Fruit fly (Drosophila melanogaster): ENCODE data around the gene Pgant5.

The Pgant5 gene

DNA sequence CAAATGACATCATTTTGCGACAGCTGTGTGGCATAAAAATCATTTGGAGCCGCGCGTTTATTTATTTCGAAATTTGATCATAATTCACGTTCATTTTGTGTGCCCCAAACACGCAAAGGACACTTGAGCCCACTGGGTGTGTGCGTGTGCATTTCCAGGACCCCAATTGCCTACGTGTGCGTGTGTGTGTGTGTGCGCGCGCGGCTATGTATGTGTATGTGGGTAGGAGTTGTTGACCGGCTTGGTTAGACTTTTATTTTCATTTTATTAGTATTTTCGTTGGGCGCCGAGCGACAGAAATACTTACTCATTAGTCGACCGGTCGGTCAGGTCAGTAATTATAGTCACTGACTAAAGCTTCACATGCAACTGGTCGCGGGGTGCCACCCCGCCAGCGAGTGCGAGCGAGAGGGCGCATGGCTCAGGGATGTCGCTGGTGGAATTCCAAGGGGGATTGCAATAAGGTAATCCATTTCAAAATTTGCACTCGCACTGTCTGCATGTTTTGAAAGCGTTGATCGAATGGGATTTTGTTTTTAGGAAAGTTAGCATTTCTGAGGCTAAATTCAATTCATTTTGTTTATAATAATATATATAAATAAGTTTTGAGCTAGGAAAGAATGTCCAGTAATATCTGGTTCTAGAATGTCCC lies 49.8 kb downstream of the Pgant5 start (continued):
- TF ChIP-seq tgo (GFP tag; IDR thresholded peaks at IDR 0.05) (peak; percentile 49; the same call in 2 of the 3 replicates), CG10565 (GFP tag; optimal IDR thresholded peaks at IDR 0.05) (no peak), CoRest (tag; optimal IDR thresholded peaks at IDR 0.05) (peak; percentile 52), Gug (GFP tag; IDR thresholded peaks at IDR 0.05) (peak; percentile 70), CG6854 (GFP tag; optimal IDR thresholded peaks at IDR 0.05) (no peak), CG10462 (GFP tag; optimal IDR thresholded peaks at IDR 0.05) (no peak), gsb (GFP tag; IDR thresholded peaks at IDR 0.05) (peak; percentile 50), CG1602 (GFP tag; optimal IDR thresholded peaks at IDR 0.05) (peak; percentile 2), E2f2 (GFP tag; IDR thresholded peaks at IDR 0.05) (no peak), CG2120 (GFP tag; optimal IDR thresholded peaks at IDR 0.05) (peak; percentile 53), danr (GFP tag; IDR thresholded peaks at IDR 0.05) (no peak), nmo (GFP tag; optimal IDR thresholded peaks at IDR 0.05) (peak; percentile 27), kah (GFP tag; optimal IDR thresholded peaks at IDR 0.05) (no peak), CG13287 (GFP tag; IDR thresholded peaks at IDR 0.05; ENCODE audit: partially characterized antibody) (no peak), CG3995 (GFP tag; optimal IDR thresholded peaks at IDR 0.05) (no peak), org-1 (GFP tag; optimal IDR thresholded peaks at IDR 0.05) (no peak), amos (GFP tag; IDR thresholded peaks at IDR 0.05; ENCODE audit: partially characterized antibody) (no peak), CG10959 (GFP tag; IDR thresholded peaks at IDR 0.05) (no peak), CG9932 (GFP tag; IDR thresholded peaks at IDR 0.05) (peak; percentile 61), CG7372 (GFP tag; IDR thresholded peaks at IDR 0.05) (0 out of 2 replicates have a peak, but pooled peaks have one; percentile 20), bab2 (GFP tag; optimal IDR thresholded peaks at IDR 0.05) (no peak), Sox100B (GFP tag; optimal IDR thresholded peaks at IDR 0.05) (no peak), YL-1 (GFP tag; optimal IDR thresholded peaks at IDR 0.05) (no peak), so (GFP tag; IDR thresholded peaks at IDR 0.05) (0 out of 3 replicates have a peak, but pooled peaks have one; percentile 8), CG16813 (GFP tag; IDR thresholded peaks at IDR 0.05; ENCODE audit: partially characterized antibody) (no peak), ftz-f1 (GFP tag; optimal IDR thresholded peaks at IDR 0.05) (no peak), CG8281 (tag; optimal IDR thresholded peaks at IDR 0.05) (no peak), bigmax (GFP tag; optimal IDR thresholded peaks at IDR 0.05) (no peak), Hmr (GFP tag; optimal IDR thresholded peaks at IDR 0.05) (peak; percentile 40), CG11696 (GFP tag; IDR thresholded peaks at IDR 0.05) (no peak), cas (GFP tag; IDR thresholded peaks at IDR 0.05) (no peak), bowl (GFP tag; IDR thresholded peaks at IDR 0.05) (no peak), psq (GFP tag; optimal IDR thresholded peaks at IDR 0.05) (no peak), CG1529 (GFP tag; optimal IDR thresholded peaks at IDR 0.05) (peak; percentile 13), CG8924 (tag; optimal IDR thresholded peaks at IDR 0.05) (peak; percentile 4), CG12744 (GFP tag; optimal IDR thresholded peaks at IDR 0.05) (no peak), CG11723 (GFP tag; optimal IDR thresholded peaks at IDR 0.05) (no peak), emc (GFP tag; optimal IDR thresholded peaks at IDR 0.05) (no peak), Spps (tag; optimal IDR thresholded peaks at IDR 0.05) (no peak), CG6683 (GFP tag; optimal IDR thresholded peaks at IDR 0.05) (no peak), Sry-β (GFP tag; optimal IDR thresholded peaks at IDR 0.05) (no peak), zf30C (GFP tag; optimal IDR thresholded peaks at IDR 0.05) (no peak), h (optimal IDR thresholded peaks at IDR 0.05) (no peak), shn (GFP tag; optimal IDR thresholded peaks at IDR 0.05) (peak; percentile 15), CG4328 (GFP tag; optimal IDR thresholded peaks at IDR 0.05) (no peak), MESR4 (GFP tag; optimal IDR thresholded peaks at IDR 0.05) (no peak), CG4360 (GFP tag; IDR thresholded peaks at IDR 0.05) (no peak), Trl (optimal IDR thresholded peaks at IDR 0.05) (no peak), Trl (GFP tag; optimal IDR thresholded peaks at IDR 0.05) (peak; percentile 46), CG15696 (tag; optimal IDR thresholded peaks at IDR 0.05) (no peak), ssp (GFP tag; IDR thresholded peaks at IDR 0.05) (no peak), Opbp (GFP tag; IDR thresholded peaks at IDR 0.05; ENCODE audit: partially characterized antibody) (no peak)
